Worm (Caenorhabditis elegans): ENCODE results near the gene srg-53.

ce11 chrV:833368-833767, 45.9 kb upstream of the srg-53 start, which contains the start of gene F41H8.1:
- TF ChIP-seq ztf-11 (tag; optimal IDR thresholded peaks at IDR 0.05) (no peak), unc-62 (GFP tag; optimal IDR thresholded peaks at IDR 0.05) (no peak), nhr-12 (tag; optimal IDR thresholded peaks at IDR 0.05) (no peak), egl-27 (tag; optimal IDR thresholded peaks at IDR 0.05) (no peak), snpc-4 (tag; optimal IDR thresholded peaks at IDR 0.05) (no peak), fos-1 (tag; optimal IDR thresholded peaks at IDR 0.05) (no peak), elt-1 (tag; optimal IDR thresholded peaks at IDR 0.05) (no peak), unc-39 (tag; optimal IDR thresholded peaks at IDR 0.05) (no peak), mab-5 (tag; optimal IDR thresholded peaks at IDR 0.05) (no peak), C34F6.9 (tag; optimal IDR thresholded peaks at IDR 0.05) (no peak), aly-2 (tag; optimal IDR thresholded peaks at IDR 0.05) (no peak), skn-1 (tag; optimal IDR thresholded peaks at IDR 0.05) (no peak), Y55F3AM.14 (GFP tag; optimal IDR thresholded peaks at IDR 0.05) (no peak), nhr-25 (tag; optimal IDR thresholded peaks at IDR 0.05) (no peak)

Measured in whole organism, L2 larva.